Worm (Caenorhabditis elegans): ENCODE measurements around the gene mvb-12.

Gene mvb-12

DNA sequence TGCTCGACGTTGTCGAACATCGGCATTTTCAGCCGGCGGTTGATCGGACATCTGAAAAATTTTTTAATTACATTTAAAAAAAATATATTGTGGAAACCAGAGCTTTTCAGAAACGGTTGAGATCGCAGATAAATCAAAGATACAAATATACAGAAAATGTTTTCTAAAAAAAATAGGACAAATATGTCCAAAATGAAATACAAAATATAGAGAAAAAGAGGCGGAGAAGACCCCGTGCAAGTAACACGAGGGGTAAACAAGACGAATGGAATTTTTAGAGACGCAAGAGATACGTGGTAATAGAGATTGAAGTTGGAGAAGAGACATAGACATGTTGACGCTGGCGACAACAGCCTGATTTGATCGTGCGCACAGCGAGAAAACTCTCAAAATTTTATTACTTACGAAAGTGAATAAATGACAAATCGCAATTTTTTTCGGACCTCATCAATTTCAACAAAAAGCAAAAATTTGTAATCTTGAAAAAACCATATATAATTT is 14.6 kb upstream of the mvb-12 start, which contains the start of gene cdgs-1 (continued):
- TF ChIP-seq K12H6.12 (tag; optimal IDR thresholded peaks at IDR 0.05): peak; percentile 4
- TF ChIP-seq attf-5 (GFP tag; optimal IDR thresholded peaks at IDR 0.05): peak; percentile 51
- no peak for TF ChIP-seq Y56A3A.18 (GFP tag; IDR thresholded peaks at IDR 0.05)
- no peak for TF ChIP-seq nhr-179 (tag; optimal IDR thresholded peaks at IDR 0.05)
- TF ChIP-seq hsf-1 (GFP tag; IDR thresholded peaks at IDR 0.05): no peak
- no peak for TF ChIP-seq dpl-1 (GFP tag; optimal IDR thresholded peaks at IDR 0.05)
- TF ChIP-seq atf-7 (tag; optimal IDR thresholded peaks at IDR 0.05): no peak
- no peak for TF ChIP-seq ztf-3 (GFP tag; optimal IDR thresholded peaks at IDR 0.05)
- TF ChIP-seq mcd-1 (GFP tag; IDR thresholded peaks at IDR 0.05): no peak
- peak; percentile 29 for TF ChIP-seq tbp1 (GFP tag; optimal IDR thresholded peaks at IDR 0.05)
- TF ChIP-seq pbrm-1 (GFP tag; IDR thresholded peaks at IDR 0.05): no peak
- TF ChIP-seq snpc-4 (GFP tag; optimal IDR thresholded peaks at IDR 0.05): no peak
- TF ChIP-seq snpc-4 (tag; optimal IDR thresholded peaks at IDR 0.05): peak in 1 of 4 experiments; percentile 17
- no peak for TF ChIP-seq F49E8.2 (tag; optimal IDR thresholded peaks at IDR 0.05; ENCODE audit: insufficient read depth)
- TF ChIP-seq C06A6.2 (GFP tag; conservative IDR thresholded peaks at IDR 0.05): no peak
- TF ChIP-seq ama-1 (optimal IDR thresholded peaks at IDR 0.05): no peak
- TF ChIP-seq ama-1 (GFP tag; optimal IDR thresholded peaks at IDR 0.05): no peak
- TF ChIP-seq mxl-1 (tag; optimal IDR thresholded peaks at IDR 0.05): no peak
- TF ChIP-seq egrh-3 (GFP tag; IDR thresholded peaks at IDR 0.05): no peak
- no peak for TF ChIP-seq xnd-1 (tag; optimal IDR thresholded peaks at IDR 0.05)
- no peak for TF ChIP-seq C17E4.6 (GFP tag; IDR thresholded peaks at IDR 0.05)
- no peak for TF ChIP-seq ceh-27 (GFP tag; optimal IDR thresholded peaks at IDR 0.05)
- no peak for TF ChIP-seq ztf-22 (GFP tag; optimal IDR thresholded peaks at IDR 0.05)
- TF ChIP-seq nfyb-1 (GFP tag; IDR thresholded peaks at IDR 0.05): no peak
- TF ChIP-seq rcor-1 (GFP tag; IDR thresholded peaks at IDR 0.05): no peak
- no peak for TF ChIP-seq madf-3 (GFP tag; IDR thresholded peaks at IDR 0.05)
- no peak for TF ChIP-seq repo-1 (tag; optimal IDR thresholded peaks at IDR 0.05)
- TF ChIP-seq Y53G8AR.9 (GFP tag; conservative IDR thresholded peaks at IDR 0.05): no peak
- no peak for TF ChIP-seq madf-10 (tag; optimal IDR thresholded peaks at IDR 0.05)
- TF ChIP-seq efl-1 (GFP tag; optimal IDR thresholded peaks at IDR 0.05): no peak
- TF ChIP-seq ekl-4 (GFP tag; IDR thresholded peaks at IDR 0.05): no peak
- no peak for TF ChIP-seq die-1 (tag; optimal IDR thresholded peaks at IDR 0.05)
- no peak for TF ChIP-seq D2030.7 (GFP tag; IDR thresholded peaks at IDR 0.05)
- TF ChIP-seq zfh-2 (GFP tag; conservative IDR thresholded peaks at IDR 0.05): no peak
- TF ChIP-seq lin-35 (GFP tag; optimal IDR thresholded peaks at IDR 0.05): no peak
- no peak for TF ChIP-seq unc-130 (GFP tag; optimal IDR thresholded peaks at IDR 0.05)
- TF ChIP-seq lsl-1 (GFP tag; optimal IDR thresholded peaks at IDR 0.05): no peak

DNA sequence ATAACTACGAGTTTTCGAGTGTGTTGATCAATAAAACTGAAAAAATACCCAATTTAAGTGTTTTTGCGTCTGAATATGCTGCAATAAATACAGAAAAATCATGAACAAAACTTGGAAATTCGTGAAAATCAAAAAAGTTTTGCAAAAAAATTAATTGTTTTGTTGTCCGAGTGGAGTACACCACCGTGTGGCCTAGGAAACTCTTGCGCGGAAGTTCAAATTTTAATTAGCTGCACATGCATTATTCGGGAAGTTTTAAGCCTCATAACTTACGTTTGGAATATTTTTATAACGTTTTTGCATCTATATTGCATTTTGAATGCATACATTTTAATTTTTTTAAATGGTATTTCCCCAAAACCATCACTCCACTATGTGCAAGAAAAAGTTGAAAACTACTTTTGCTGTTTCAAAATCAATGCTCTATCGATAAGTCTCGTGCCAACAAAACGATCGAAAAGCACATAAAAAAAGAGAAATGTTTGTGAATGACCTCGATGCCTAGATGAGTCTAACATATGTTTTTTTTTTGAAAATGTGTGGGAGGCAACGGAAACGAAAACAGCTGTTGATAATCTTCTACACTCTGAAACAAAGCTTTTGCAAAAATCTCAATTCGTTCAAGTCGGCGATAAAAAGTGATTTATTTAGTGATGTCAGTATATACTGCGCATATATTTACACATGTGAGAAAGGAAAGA is 13.8 kb upstream of the mvb-12 start:
- TF ChIP-seq dpl-1 (GFP tag; optimal IDR thresholded peaks at IDR 0.05): no peak
- no peak for TF ChIP-seq lin-40 (tag; optimal IDR thresholded peaks at IDR 0.05)
- no peak for TF ChIP-seq ccch-3 (GFP tag; optimal IDR thresholded peaks at IDR 0.05)
- TF ChIP-seq ztf-22 (GFP tag; optimal IDR thresholded peaks at IDR 0.05): no peak
- TF ChIP-seq ama-1 (optimal IDR thresholded peaks at IDR 0.05): no peak
- no peak for TF ChIP-seq ama-1 (GFP tag; optimal IDR thresholded peaks at IDR 0.05)
- TF ChIP-seq madf-6 (GFP tag; IDR thresholded peaks at IDR 0.05): no peak; the same call in 1 of the 2 replicates
- TF ChIP-seq sea-2 (GFP tag; IDR thresholded peaks at IDR 0.05): no peak
- TF ChIP-seq let-607 (tag; optimal IDR thresholded peaks at IDR 0.05): peak in 1 of 2 experiments; percentile 5
- no peak for TF ChIP-seq rcor-1 (GFP tag; IDR thresholded peaks at IDR 0.05)
- no peak for TF ChIP-seq Y67H2A.10 (GFP tag; conservative IDR thresholded peaks at IDR 0.05)
- TF ChIP-seq Y79H2A.3 (GFP tag; conservative IDR thresholded peaks at IDR 0.05): no peak
- peak; percentile 40; the same call in 1 of the 2 replicates for TF ChIP-seq hmg-20 (GFP tag; IDR thresholded peaks at IDR 0.05)
- no peak for TF ChIP-seq egl-18 (GFP tag; IDR thresholded peaks at IDR 0.05)
- TF ChIP-seq ztf-6 (GFP tag; IDR thresholded peaks at IDR 0.05): no peak
- TF ChIP-seq attf-5 (GFP tag; optimal IDR thresholded peaks at IDR 0.05): no peak
- no peak for TF ChIP-seq nhr-80 (tag; optimal IDR thresholded peaks at IDR 0.05)
- no peak for TF ChIP-seq akir-1 (GFP tag; optimal IDR thresholded peaks at IDR 0.05)

All from whole organism, young adult.